In the genomic region with DNA sequence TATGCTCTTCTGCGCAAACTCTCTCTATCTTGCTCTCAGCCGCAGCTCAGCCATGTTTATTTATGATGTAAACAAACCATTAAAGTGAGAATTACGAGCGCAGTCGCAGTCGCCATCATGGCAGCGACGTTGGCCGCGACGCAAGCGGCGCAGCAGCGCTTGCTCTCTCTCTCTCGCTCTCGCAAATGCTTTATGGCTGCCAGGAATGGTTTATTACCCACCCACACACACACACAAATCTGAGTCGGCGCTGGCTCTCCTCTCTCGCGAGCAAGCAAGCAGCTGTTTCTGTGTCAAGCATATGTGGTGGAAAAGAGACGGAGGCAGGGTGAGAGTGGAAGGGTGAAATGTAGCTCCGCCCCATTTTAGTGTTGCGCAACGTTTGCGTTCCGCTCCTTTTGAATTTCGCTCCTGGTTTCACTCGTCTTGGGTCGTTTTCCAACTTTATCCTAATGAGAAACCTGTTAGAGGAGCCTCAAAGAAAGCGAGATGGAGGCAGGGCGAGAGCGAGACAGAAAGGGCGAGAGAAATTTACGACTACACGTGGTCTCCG, we compare ENCODE assay signal across 6 fruit fly cellular contexts.
TF ChIP-seq lines count a peak whose summit lies in the region.

No protein-coding gene starts in this region.

- no peak for TF ChIP-seq CTCF in whole organism, embryonic (GFP tag; optimal IDR thresholded peaks at IDR 0.05; lab: Kevin White, UChicago)

TF ChIP-seq in whole organism, 6 proteins besides CTCF, POLR2A, EP300 and RAD21:
- TF ChIP-seq CG8478 (optimal IDR thresholded peaks at IDR 0.05; lab: Kevin White, UChicago) (no peak), Dll (optimal IDR thresholded peaks at IDR 0.05; lab: Kevin White, UChicago) (peak; percentile 85), usp (GFP tag; optimal IDR thresholded peaks at IDR 0.05; lab: Kevin White, UChicago) (no peak), pan (optimal IDR thresholded peaks at IDR 0.05; lab: Kevin White, UChicago) (no peak), EcR (GFP tag; optimal IDR thresholded peaks at IDR 0.05; lab: Kevin White, UChicago) (no peak)

TF ChIP-seq in whole organism, adult, 20 proteins besides CTCF, POLR2A, EP300 and RAD21:
- TF ChIP-seq kay (GFP tag; lab: Kevin White, UChicago; ENCODE audit: borderline replicate concordance) (no peak), CG7101 (tag; optimal IDR thresholded peaks at IDR 0.05; lab: Kevin White, UChicago) (no peak), pad (GFP tag; optimal IDR thresholded peaks at IDR 0.05; lab: Kevin White, UChicago) (no peak), toe (GFP tag; optimal IDR thresholded peaks at IDR 0.05; lab: Kevin White, UChicago) (no peak), Mnt (GFP tag; optimal IDR thresholded peaks at IDR 0.05; lab: Kevin White, UChicago) (peak; percentile 25)

TF ChIP-seq in whole organism, embryonic, 481 proteins besides CTCF, POLR2A, EP300 and RAD21 (continues in another document):
- TF ChIP-seq ems (GFP tag; optimal IDR thresholded peaks at IDR 0.05; lab: Kevin White, UChicago) (no peak), fu2 (GFP tag; optimal IDR thresholded peaks at IDR 0.05; lab: Kevin White, UChicago) (no peak), Sox100B (GFP tag; optimal IDR thresholded peaks at IDR 0.05; lab: Kevin White, UChicago) (no peak), jumu (GFP tag; optimal IDR thresholded peaks at IDR 0.05; lab: Kevin White, UChicago) (no peak), jing (GFP tag; optimal IDR thresholded peaks at IDR 0.05; lab: Kevin White, UChicago) (no peak), CG1529 (GFP tag; optimal IDR thresholded peaks at IDR 0.05; lab: Kevin White, UChicago) (no peak), CG4854 (GFP tag; optimal IDR thresholded peaks at IDR 0.05; lab: Kevin White, UChicago) (no peak), tna (GFP tag; IDR thresholded peaks at IDR 0.05; lab: Robert Waterston, UW; ENCODE audit: partially characterized antibody) (0 out of 2 replicates have a peak, but pooled peaks have one; percentile 22), zfh2 (GFP tag; optimal IDR thresholded peaks at IDR 0.05; lab: Kevin White, UChicago) (no peak), slp2 (GFP tag; optimal IDR thresholded peaks at IDR 0.05; lab: Kevin White, UChicago) (peak; percentile 27), gcm2 (GFP tag; optimal IDR thresholded peaks at IDR 0.05; lab: Kevin White, UChicago) (no peak), vvl (GFP tag; IDR thresholded peaks at IDR 0.05; lab: Robert Waterston, UW) (no peak), BtbVII (GFP tag; optimal IDR thresholded peaks at IDR 0.05; lab: Kevin White, UChicago) (no peak), CG2120 (GFP tag; optimal IDR thresholded peaks at IDR 0.05; lab: Kevin White, UChicago) (no peak), Ravus (GFP tag; IDR thresholded peaks at IDR 0.05; lab: Robert Waterston, UW) (no peak), ftz-f1 (GFP tag; optimal IDR thresholded peaks at IDR 0.05; lab: Kevin White, UChicago) (no peak), CG3163 (GFP tag; optimal IDR thresholded peaks at IDR 0.05; lab: Kevin White, UChicago) (no peak), Bdp1 (GFP tag; optimal IDR thresholded peaks at IDR 0.05; lab: Kevin White, UChicago) (no peak), sens-2 (GFP tag; IDR thresholded peaks at IDR 0.05; lab: Robert Waterston, UW) (no peak)

TF ChIP-seq in whole organism, prepupa, 60 proteins besides CTCF, POLR2A, EP300 and RAD21 (continues in another document):
- TF ChIP-seq eg (GFP tag; IDR thresholded peaks at IDR 0.05; lab: Robert Waterston, UW) (no peak), vri (GFP tag; optimal IDR thresholded peaks at IDR 0.05; lab: Kevin White, UChicago) (peak; percentile 43), Eip93F (GFP tag; optimal IDR thresholded peaks at IDR 0.05; lab: Kevin White, UChicago) (no peak), lz (GFP tag; optimal IDR thresholded peaks at IDR 0.05; lab: Kevin White, UChicago) (peak; percentile 16), CG3919 (GFP tag; optimal IDR thresholded peaks at IDR 0.05; lab: Kevin White, UChicago) (peak; percentile 57), Eip75B (GFP tag; optimal IDR thresholded peaks at IDR 0.05; lab: Kevin White, UChicago) (peak; percentile 51), CG31627 (GFP tag; optimal IDR thresholded peaks at IDR 0.05; lab: Kevin White, UChicago) (peak; percentile 30), acj6 (GFP tag; optimal IDR thresholded peaks at IDR 0.05; lab: Kevin White, UChicago) (no peak), Sox15 (GFP tag; optimal IDR thresholded peaks at IDR 0.05; lab: Kevin White, UChicago) (no peak), fkh (GFP tag; optimal IDR thresholded peaks at IDR 0.05; lab: Kevin White, UChicago) (peak; percentile 88), esn (GFP tag; optimal IDR thresholded peaks at IDR 0.05; lab: Kevin White, UChicago) (peak; percentile 48), Lpt (GFP tag; optimal IDR thresholded peaks at IDR 0.05; lab: Kevin White, UChicago) (no peak), OdsH (GFP tag; optimal IDR thresholded peaks at IDR 0.05; lab: Kevin White, UChicago) (peak; percentile 4), cyc (GFP tag; optimal IDR thresholded peaks at IDR 0.05; lab: Kevin White, UChicago) (peak; percentile 37), Met (GFP tag; optimal IDR thresholded peaks at IDR 0.05; lab: Kevin White, UChicago) (peak; percentile 53), dac (GFP tag; optimal IDR thresholded peaks at IDR 0.05; lab: Kevin White, UChicago) (no peak), pdm3 (GFP tag; optimal IDR thresholded peaks at IDR 0.05; lab: Kevin White, UChicago) (peak; percentile 37), svp (GFP tag; lab: Kevin White, UChicago) (peak; percentile 76), salr (GFP tag; optimal IDR thresholded peaks at IDR 0.05; lab: Kevin White, UChicago) (peak in 1 of 2 experiments; percentile 21), net (GFP tag; optimal IDR thresholded peaks at IDR 0.05; lab: Kevin White, UChicago) (no peak)

TF ChIP-seq in whole organism, pupa, 21 proteins besides CTCF, POLR2A, EP300 and RAD21:
- TF ChIP-seq Pif1A (GFP tag; optimal IDR thresholded peaks at IDR 0.05; lab: Kevin White, UChicago) (peak; percentile 17), CG8159 (tag; optimal IDR thresholded peaks at IDR 0.05; lab: Kevin White, UChicago) (peak; percentile 5), CG17806 (tag; optimal IDR thresholded peaks at IDR 0.05; lab: Kevin White, UChicago) (no peak), fd96Ca (GFP tag; IDR thresholded peaks at IDR 0.05; lab: Robert Waterston, UW) (peak; percentile 41; the same call in 1 of the 3 replicates), CG12605 (GFP tag; IDR thresholded peaks at IDR 0.05; lab: Robert Waterston, UW) (no peak), CG4496 (GFP tag; IDR thresholded peaks at IDR 0.05; lab: Robert Waterston, UW) (peak; percentile 9; the same call in 1 of the 3 replicates), Pif1B (GFP tag; optimal IDR thresholded peaks at IDR 0.05; lab: Kevin White, UChicago) (peak; percentile 7), CG14655 (GFP tag; optimal IDR thresholded peaks at IDR 0.05; lab: Kevin White, UChicago) (peak; percentile 8), Snoo (tag; optimal IDR thresholded peaks at IDR 0.05; lab: Kevin White, UChicago) (no peak)

TF ChIP-seq in whole organism, wandering third instar larva, 38 proteins besides CTCF, POLR2A, EP300 and RAD21 (continues in another document):
- TF ChIP-seq dl (GFP tag; optimal IDR thresholded peaks at IDR 0.05; lab: Kevin White, UChicago; ENCODE audit: insufficient read depth in 1 of 2, partially characterized antibody in 2 of 2) = peak in 1 of 2 experiments; percentile 37
- TF ChIP-seq Hr78 (GFP tag; optimal IDR thresholded peaks at IDR 0.05; lab: Kevin White, UChicago) = no peak
- peak; percentile 53 for TF ChIP-seq rgr (GFP tag; optimal IDR thresholded peaks at IDR 0.05; lab: Kevin White, UChicago)
- peak; percentile 66 for TF ChIP-seq h (GFP tag; optimal IDR thresholded peaks at IDR 0.05; lab: Kevin White, UChicago)
- peak; percentile 72 for TF ChIP-seq Hnf4 (GFP tag; optimal IDR thresholded peaks at IDR 0.05; lab: Kevin White, UChicago)
- peak; percentile 55 for TF ChIP-seq fru (GFP tag; optimal IDR thresholded peaks at IDR 0.05; lab: Kevin White, UChicago)
- TF ChIP-seq dmrt93B (GFP tag; optimal IDR thresholded peaks at IDR 0.05; lab: Kevin White, UChicago) = peak; percentile 7
- TF ChIP-seq Sp1 (GFP tag; optimal IDR thresholded peaks at IDR 0.05; lab: Kevin White, UChicago) = peak; percentile 25
- TF ChIP-seq Dif (GFP tag; optimal IDR thresholded peaks at IDR 0.05; lab: Kevin White, UChicago; ENCODE audit: partially characterized antibody) = peak; percentile 73
- TF ChIP-seq GATAd (GFP tag; optimal IDR thresholded peaks at IDR 0.05; lab: Kevin White, UChicago) = no peak
- no peak for TF ChIP-seq CG9705 (GFP tag; optimal IDR thresholded peaks at IDR 0.05; lab: Kevin White, UChicago)
- TF ChIP-seq Vsx2 (GFP tag; optimal IDR thresholded peaks at IDR 0.05; lab: Kevin White, UChicago; ENCODE audit: partially characterized antibody) = peak; percentile 4
- TF ChIP-seq woc (GFP tag; optimal IDR thresholded peaks at IDR 0.05; lab: Kevin White, UChicago) = peak; percentile 33
- TF ChIP-seq CG32264 (GFP tag; optimal IDR thresholded peaks at IDR 0.05; lab: Kevin White, UChicago) = no peak
- TF ChIP-seq HLH106 (tag; optimal IDR thresholded peaks at IDR 0.05; lab: Kevin White, UChicago) = peak; percentile 20
- TF ChIP-seq Jra (GFP tag; optimal IDR thresholded peaks at IDR 0.05; lab: Kevin White, UChicago) = peak; percentile 58
- TF ChIP-seq N (GFP tag; optimal IDR thresholded peaks at IDR 0.05; lab: Kevin White, UChicago) = no peak
- peak; percentile 4 for TF ChIP-seq dsf (GFP tag; optimal IDR thresholded peaks at IDR 0.05; lab: Kevin White, UChicago; ENCODE audit: borderline replicate concordance)
- TF ChIP-seq CrebA (GFP tag; optimal IDR thresholded peaks at IDR 0.05; lab: Kevin White, UChicago; ENCODE audit: borderline replicate concordance) = no peak
- TF ChIP-seq br (GFP tag; optimal IDR thresholded peaks at IDR 0.05; lab: Kevin White, UChicago) = peak; percentile 63
- TF ChIP-seq Hr83 (GFP tag; optimal IDR thresholded peaks at IDR 0.05; lab: Kevin White, UChicago; ENCODE audit: poor library complexity, severe bottlenecking) = peak; percentile 86
- no peak for TF ChIP-seq Myc (optimal IDR thresholded peaks at IDR 0.05; lab: Kevin White, UChicago)
- peak; percentile 61 for TF ChIP-seq OdsH (GFP tag; optimal IDR thresholded peaks at IDR 0.05; lab: Kevin White, UChicago)
- TF ChIP-seq lola (GFP tag; optimal IDR thresholded peaks at IDR 0.05; lab: Kevin White, UChicago) = no peak
- no peak for TF ChIP-seq pan (optimal IDR thresholded peaks at IDR 0.05; lab: Kevin White, UChicago)
- no peak for TF ChIP-seq sage (GFP tag; optimal IDR thresholded peaks at IDR 0.05; lab: Kevin White, UChicago)
- TF ChIP-seq ey (GFP tag; optimal IDR thresholded peaks at IDR 0.05; lab: Kevin White, UChicago) = peak; percentile 31
- no peak for TF ChIP-seq Mio (GFP tag; optimal IDR thresholded peaks at IDR 0.05; lab: Kevin White, UChicago)
- TF ChIP-seq sv (GFP tag; optimal IDR thresholded peaks at IDR 0.05; lab: Kevin White, UChicago) = no peak
- no peak for TF ChIP-seq Dfd (GFP tag; optimal IDR thresholded peaks at IDR 0.05; lab: Kevin White, UChicago)
- TF ChIP-seq Abd-B (GFP tag; optimal IDR thresholded peaks at IDR 0.05; lab: Kevin White, UChicago) = no peak
- peak; percentile 38 for TF ChIP-seq tai (GFP tag; optimal IDR thresholded peaks at IDR 0.05; lab: Kevin White, UChicago)
